Worm (Caenorhabditis elegans) whole organism, L2 larva: ENCODE measurements around the gene cdd-1.
A peak's percentile ranks its signal among the peaks of the same experiment; 100 is the strongest.

ENCODE experiments used
- F13H6.1 ChIP-seq: sonication (generic microtip); optimal IDR thresholded peaks from 2 replicates; lab custom pipeline; 2016; ENCODE audit warnings: missing genetic modification characterization, missing compliant biosample characterization
- ZK546.5 ChIP-seq: sonication (generic microtip); optimal IDR thresholded peaks from 2 replicates; lab custom pipeline; 2017; ENCODE audit warnings: missing biosample characterization, missing genetic modification characterization
- ama-1 ChIP-seq: fragments of 150-350 bp; optimal IDR thresholded peaks from 2 replicates; lab custom pipeline; 2018; ENCODE audit warnings: inconsistent platforms
- dmd-4 ChIP-seq: sonication (generic microtip); optimal IDR thresholded peaks from 2 replicates; lab custom pipeline; 2017; ENCODE audit warnings: missing biosample characterization, missing genetic modification characterization
- fos-1 ChIP-seq: fragments of 150-350 bp; optimal IDR thresholded peaks from 2 replicates; lab custom pipeline; 2014; ENCODE audit warnings: missing biosample characterization, missing genetic modification characterization
- mab-5 ChIP-seq: fragments of 150-350 bp; optimal IDR thresholded peaks from 2 replicates; lab custom pipeline; 2014; ENCODE audit warnings: missing biosample characterization, missing genetic modification characterization
- mdl-1 ChIP-seq, 2 experiments: fragments of 150-350 bp in 1 of 2; sonication (generic microtip) in 1 of 2; optimal IDR thresholded peaks; 2 replicates each; lab custom pipeline; 2017; ENCODE audit warnings: missing biosample characterization in 2 of 2, missing genetic modification characterization in 2 of 2
- nhr-11 ChIP-seq: fragments of 150-350 bp; optimal IDR thresholded peaks from 2 replicates; lab custom pipeline; 2014; ENCODE audit warnings: missing biosample characterization, missing genetic modification characterization
- nhr-237 ChIP-seq: fragments of 150-350 bp; optimal IDR thresholded peaks from 2 replicates; lab custom pipeline; 2014; ENCODE audit warnings: missing biosample characterization, missing genetic modification characterization
- snpc-4 ChIP-seq: fragments of 150-350 bp; optimal IDR thresholded peaks from 2 replicates; lab custom pipeline; 2014; ENCODE audit warnings: missing biosample characterization, missing genetic modification characterization
- zag-1 ChIP-seq: fragments of 150-350 bp; optimal IDR thresholded peaks from 2 replicates; lab custom pipeline; 2014; ENCODE audit warnings: missing biosample characterization, missing genetic modification characterization

DNA sequence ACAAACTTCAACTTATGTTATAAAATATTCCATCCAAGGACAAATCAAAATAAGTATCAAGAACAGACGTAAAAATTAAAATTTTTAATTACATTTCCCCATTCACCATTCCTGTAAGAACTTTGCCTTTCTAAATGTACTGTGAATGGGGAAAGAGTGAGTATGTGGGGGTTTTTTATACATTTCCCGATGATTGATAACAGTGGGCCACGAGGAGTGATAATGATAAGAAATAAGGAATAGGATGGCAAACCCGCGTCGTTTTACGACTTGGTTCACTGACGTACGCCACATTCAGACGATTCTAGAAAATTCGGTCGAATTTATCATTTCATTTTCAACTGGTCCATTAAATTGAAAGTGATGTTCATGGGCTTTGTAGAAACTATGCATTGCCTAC lies at the start of gene cdd-1:
- TF ChIP-seq mab-5 (tag; lab: Kevin White, UChicago) (no peak), zag-1 (no peak), ama-1 (peak; percentile 19), fos-1 (peak; percentile 60), nhr-237 (no peak), nhr-11 (tag; lab: Kevin White, UChicago) (no peak), F13H6.1 (tag; lab: Kevin White, UChicago) (peak; percentile 43), mdl-1 (tag; optimal IDR thresholded peaks at IDR 0.05; lab: Kevin White, UChicago) (no peak), ZK546.5 (no peak), snpc-4 (tag; lab: Kevin White, UChicago) (no peak), dmd-4 (tag; lab: Kevin White, UChicago) (no peak)
